Worm (Caenorhabditis elegans) whole organism, L3 larva: Measurements from ENCODE around the gene B0524.6.

ENCODE experiments used
- lin-15B ChIP-seq: fragments of 150-350 bp; optimal IDR thresholded peaks from 2 replicates; lab custom pipeline; 2014; ENCODE audit warnings: missing biosample characterization, missing genetic modification characterization
- nhr-11 ChIP-seq: fragments of 150-350 bp; optimal IDR thresholded peaks from 2 replicates; lab custom pipeline; 2014; ENCODE audit warnings: missing biosample characterization, missing genetic modification characterization
- nhr-28 ChIP-seq: fragments of 150-350 bp; optimal IDR thresholded peaks from 2 replicates; lab custom pipeline; 2014; ENCODE audit warnings: missing biosample characterization, missing genetic modification characterization
- unc-39 ChIP-seq: sonication (generic microtip); optimal IDR thresholded peaks from 4 replicates; lab custom pipeline; 2017; ENCODE audit warnings: missing biosample characterization, missing genetic modification characterization

- TF ChIP-seq nhr-11 (tag; lab: Kevin White, UChicago) (no peak), unc-39 (tag; lab: Kevin White, UChicago) (no peak), lin-15B (tag; lab: Kevin White, UChicago) (no peak), nhr-28 (tag; lab: Kevin White, UChicago) (no peak)
Observed at ce11 chrIII:1878918-1879317, 26.5 kb downstream of the B0524.6 start.
